Worm (Caenorhabditis elegans) whole organism, L3 larva: ENCODE results near the gene T25E12.16.

Source experiments
- ama-1 ChIP-seq: fragments of 150-350 bp; optimal IDR thresholded peaks from 2 replicates; lab custom pipeline; 2018
- egl-27 ChIP-seq: sonication (generic microtip); optimal IDR thresholded peaks from 4 replicates; lab custom pipeline; 2017; ENCODE audit warnings: missing biosample characterization, missing genetic modification reagents, missing genetic modification characterization
- lin-15B ChIP-seq: fragments of 150-350 bp; optimal IDR thresholded peaks from 2 replicates; lab custom pipeline; 2014; ENCODE audit warnings: missing biosample characterization, missing genetic modification characterization
- nhr-11 ChIP-seq: fragments of 150-350 bp; optimal IDR thresholded peaks from 2 replicates; lab custom pipeline; 2014; ENCODE audit warnings: missing biosample characterization, missing genetic modification characterization
- nhr-237 ChIP-seq: fragments of 150-350 bp; optimal IDR thresholded peaks from 2 replicates; lab custom pipeline; 2014; ENCODE audit warnings: missing biosample characterization, missing genetic modification characterization
- nhr-25 ChIP-seq: sonication (generic microtip); optimal IDR thresholded peaks from 2 replicates; lab custom pipeline; 2017; ENCODE audit warnings: missing biosample characterization, missing genetic modification characterization
- nhr-28 ChIP-seq: fragments of 150-350 bp; optimal IDR thresholded peaks from 2 replicates; lab custom pipeline; 2014; ENCODE audit warnings: missing biosample characterization, missing genetic modification characterization
- nhr-67 ChIP-seq: fragments of 150-350 bp; optimal IDR thresholded peaks from 2 replicates; lab custom pipeline; 2014; ENCODE audit warnings: missing biosample characterization, missing genetic modification characterization
- nhr-77 ChIP-seq: fragments of 150-350 bp; optimal IDR thresholded peaks from 2 replicates; lab custom pipeline; 2014; ENCODE audit warnings: missing biosample characterization, missing genetic modification characterization
- skn-1 ChIP-seq: fragments of 150-350 bp; optimal IDR thresholded peaks from 2 replicates; lab custom pipeline; 2014; ENCODE audit warnings: missing biosample characterization, missing genetic modification characterization
- zag-1 ChIP-seq: fragments of 150-350 bp; optimal IDR thresholded peaks from 2 replicates; lab custom pipeline; 2014; ENCODE audit warnings: missing biosample characterization, missing genetic modification characterization
- ztf-11 ChIP-seq: fragments of 150-350 bp; optimal IDR thresholded peaks from 2 replicates; lab custom pipeline; 2014; ENCODE audit warnings: missing biosample characterization, missing genetic modification characterization
- ztf-4 ChIP-seq: fragments of 150-350 bp; optimal IDR thresholded peaks from 2 replicates; lab custom pipeline; 2014; ENCODE audit warnings: missing biosample characterization, missing genetic modification characterization

DNA sequence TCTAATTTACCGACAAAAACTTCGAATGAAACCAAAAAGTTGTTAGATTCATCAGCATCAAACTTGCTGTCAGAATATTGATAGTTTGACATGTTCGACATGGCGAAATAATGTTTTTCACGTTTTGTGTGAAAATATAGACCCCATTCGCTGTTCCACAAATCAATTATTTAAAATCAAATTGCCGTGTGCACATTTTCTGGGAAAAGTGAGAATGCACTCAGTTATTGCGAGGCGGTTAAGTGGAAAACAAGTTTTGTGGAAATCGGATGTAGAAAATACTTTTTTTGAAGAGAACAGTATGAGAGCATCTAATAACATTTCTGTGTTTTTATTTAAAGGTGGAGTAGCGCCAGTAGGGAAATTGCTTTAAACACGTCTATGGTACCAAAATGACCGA lies 39.8 kb downstream of the T25E12.16 start, which contains the start of gene srw-42:
- no peak for TF ChIP-seq lin-15B
- no peak for TF ChIP-seq nhr-11
- TF ChIP-seq nhr-77 (tag; lab: Kevin White, UChicago): no peak
- TF ChIP-seq nhr-237 (tag; lab: Kevin White, UChicago): no peak
- no peak for TF ChIP-seq nhr-25
- TF ChIP-seq ztf-4 (tag; lab: Kevin White, UChicago): no peak
- no peak for TF ChIP-seq nhr-67 (tag; lab: Kevin White, UChicago)
- TF ChIP-seq ama-1 (lab: Kevin White, UChicago): no peak
- TF ChIP-seq egl-27 (tag; lab: Kevin White, UChicago): no peak
- no peak for TF ChIP-seq zag-1
- no peak for TF ChIP-seq ztf-11
- TF ChIP-seq skn-1 (tag; lab: Kevin White, UChicago): no peak
- no peak for TF ChIP-seq nhr-28 (tag; lab: Kevin White, UChicago)
